Fruit fly (Drosophila melanogaster) whole organism, pupa: ENCODE measurements around the gene CG17271.
A peak's percentile ranks its signal among the peaks of the same experiment; 100 is the strongest.

Experiments
- CG10348 ChIP-seq: fragments of 200-800 bp; sonication (Bioruptor generic); IDR thresholded peaks from 2 replicates; pipeline ENCODE4 v1.3.6; 2022; ENCODE audit warnings: missing biosample characterization, missing genetic modification characterization
- CG12605 ChIP-seq: fragments of 200-800 bp; sonication (Bioruptor generic); IDR thresholded peaks from 2 replicates; pipeline ENCODE4 v1.3.6; 2022; ENCODE audit warnings: missing biosample characterization, missing genetic modification characterization
- CG13204 ChIP-seq: fragments of 200-800 bp; sonication (Bioruptor generic); optimal IDR thresholded peaks from 2 replicates; lab custom pipeline; 2018; ENCODE audit warnings: missing biosample characterization, mild to moderate bottlenecking, missing genetic modification characterization, moderate library complexity
- CG14655 ChIP-seq: fragments of 200-800 bp; sonication (Bioruptor generic); optimal IDR thresholded peaks from 3 replicates; lab custom pipeline; 2017; ENCODE audit warnings: mild to moderate bottlenecking, missing biosample characterization, missing genetic modification reagents, missing genetic modification characterization
- CG15710 ChIP-seq: fragments of 200-800 bp; sonication (Bioruptor generic); optimal IDR thresholded peaks from 2 replicates; lab custom pipeline; 2018; ENCODE audit warnings: missing biosample characterization, mild to moderate bottlenecking, missing genetic modification characterization, moderate library complexity
- CG17806 ChIP-seq: fragments of 200-800 bp; sonication (Bioruptor generic); optimal IDR thresholded peaks from 2 replicates; lab custom pipeline; 2018; ENCODE audit warnings: missing biosample characterization, mild to moderate bottlenecking, missing genetic modification characterization, moderate library complexity
- CG32121 ChIP-seq: fragments of 200-800 bp; sonication (Bioruptor generic); IDR thresholded peaks from 2 replicates; pipeline ENCODE4 v1.3.6; 2022; ENCODE audit warnings: missing biosample characterization, missing genetic modification characterization
- CG34367 ChIP-seq: fragments of 200-800 bp; sonication (Bioruptor generic); optimal IDR thresholded peaks from 2 replicates; lab custom pipeline; 2018; ENCODE audit warnings: missing biosample characterization, mild to moderate bottlenecking, missing genetic modification characterization
- CG4496 ChIP-seq: fragments of 200-800 bp; sonication (Bioruptor generic); IDR thresholded peaks from 3 replicates; pipeline ENCODE4 v1.3.6; 2022; ENCODE audit warnings: missing biosample characterization, missing genetic modification characterization
- CG8159 ChIP-seq: fragments of 200-800 bp; sonication (Bioruptor generic); optimal IDR thresholded peaks from 3 replicates; lab custom pipeline; 2018; ENCODE audit warnings: missing biosample characterization, mild to moderate bottlenecking, missing genetic modification characterization, moderate library complexity
- CG8301 ChIP-seq: fragments of 200-800 bp; sonication (Bioruptor generic); optimal IDR thresholded peaks from 2 replicates; lab custom pipeline; 2018; ENCODE audit warnings: missing biosample characterization, mild to moderate bottlenecking, missing genetic modification characterization
- CG9948 ChIP-seq: fragments of 200-800 bp; sonication (Bioruptor generic); optimal IDR thresholded peaks from 2 replicates; lab custom pipeline; 2018; ENCODE audit warnings: missing biosample characterization, mild to moderate bottlenecking, missing genetic modification characterization, moderate library complexity
- D1 ChIP-seq: fragments of 200-800 bp; sonication (Bioruptor generic); optimal IDR thresholded peaks from 2 replicates; lab custom pipeline; 2018; ENCODE audit warnings: missing biosample characterization, mild to moderate bottlenecking, missing genetic modification characterization, moderate library complexity
- EcR ChIP-seq: fragments of 200-800 bp; sonication (Bioruptor generic); optimal IDR thresholded peaks from 3 replicates; lab custom pipeline; 2019; ENCODE audit warnings: missing biosample characterization, missing genetic modification characterization, mild to moderate bottlenecking, moderate library complexity, missing genetic modification reagents
- Ets98B ChIP-seq: fragments of 200-800 bp; sonication (Bioruptor generic); IDR thresholded peaks from 2 replicates; pipeline ENCODE4 v1.3.6; 2022; ENCODE audit warnings: missing biosample characterization, missing genetic modification characterization
- Pif1A ChIP-seq: fragments of 200-800 bp; sonication (Bioruptor generic); optimal IDR thresholded peaks from 3 replicates; lab custom pipeline; 2016; ENCODE audit warnings: missing biosample characterization, missing genetic modification characterization
- Pif1B ChIP-seq: fragments of 200-800 bp; sonication (Bioruptor generic); optimal IDR thresholded peaks from 3 replicates; lab custom pipeline; 2016; ENCODE audit warnings: missing biosample characterization, missing genetic modification characterization
- Snoo ChIP-seq: fragments of 200-800 bp; sonication (Bioruptor generic); optimal IDR thresholded peaks from 3 replicates; lab custom pipeline; 2017; ENCODE audit warnings: missing biosample characterization, mild to moderate bottlenecking, missing genetic modification characterization, inconsistent platforms
- fd96Ca ChIP-seq: fragments of 200-800 bp; sonication (Bioruptor generic); IDR thresholded peaks from 3 replicates; pipeline ENCODE4 v1.3.6; 2022; ENCODE audit warnings: missing biosample characterization, missing genetic modification characterization
- gl ChIP-seq: fragments of 200-800 bp; sonication (Bioruptor generic); optimal IDR thresholded peaks from 2 replicates; lab custom pipeline; 2018; ENCODE audit warnings: missing biosample characterization, mild to moderate bottlenecking, missing genetic modification characterization
- rn ChIP-seq: fragments of 200-800 bp; sonication (Bioruptor generic); IDR thresholded peaks from 2 replicates; pipeline ENCODE4 v1.3.6; 2022; ENCODE audit warnings: missing biosample characterization, missing genetic modification characterization

Gene CG17271

dm6 chr3R:20846316-20846715 lies 24.7 kb upstream of the CG17271 start:
- TF ChIP-seq CG15710: no peak
- no peak for TF ChIP-seq Ets98B (GFP tag; lab: Robert Waterston, UW)
- no peak for TF ChIP-seq CG17806 (tag; lab: Kevin White, UChicago)
- TF ChIP-seq CG34367: no peak
- TF ChIP-seq CG9948: no peak
- no peak for TF ChIP-seq CG13204 (GFP tag; lab: Kevin White, UChicago)
- no peak for TF ChIP-seq gl (tag; lab: Kevin White, UChicago)
- TF ChIP-seq CG4496 (GFP tag; lab: Robert Waterston, UW): no peak
- TF ChIP-seq CG8301 (tag; lab: Kevin White, UChicago): no peak

dm6 chr3R:20845493-20845892 lies 23.8 kb upstream of the CG17271 start:
- no peak for TF ChIP-seq CG12605
- no peak for TF ChIP-seq CG10348 (GFP tag; lab: Robert Waterston, UW)
- TF ChIP-seq gl (tag; lab: Kevin White, UChicago): no peak
- no peak for TF ChIP-seq CG14655 (GFP tag; lab: Kevin White, UChicago)
- no peak for TF ChIP-seq Ets98B (GFP tag; lab: Robert Waterston, UW)
- no peak for TF ChIP-seq Snoo
- TF ChIP-seq Pif1A (GFP tag; lab: Kevin White, UChicago): no peak
- TF ChIP-seq CG13204 (GFP tag; lab: Kevin White, UChicago): no peak
- no peak for TF ChIP-seq CG34367
- TF ChIP-seq CG32121 (GFP tag; lab: Robert Waterston, UW): no peak
- no peak for TF ChIP-seq CG9948
- TF ChIP-seq EcR (GFP tag; lab: Kevin White, UChicago): no peak
- TF ChIP-seq D1 (tag; lab: Kevin White, UChicago): no peak
- no peak for TF ChIP-seq CG8301 (tag; lab: Kevin White, UChicago)
- no peak for TF ChIP-seq rn (GFP tag; lab: Robert Waterston, UW)
- TF ChIP-seq CG4496 (GFP tag; lab: Robert Waterston, UW): no peak
- TF ChIP-seq fd96Ca (GFP tag; lab: Robert Waterston, UW): no peak
- TF ChIP-seq CG8159 (tag; lab: Kevin White, UChicago): no peak
- TF ChIP-seq CG17806 (tag; lab: Kevin White, UChicago): no peak
- TF ChIP-seq CG15710: no peak
- TF ChIP-seq, all 21 proteins: peak for 0

dm6 chr3R:20841840-20842239 lies 20.2 kb upstream of the CG17271 start, which contains the start of gene CG15695:
TSS of gene CG15695 (plus strand) at chr3R:20842140.
- TF ChIP-seq CG9948 (no peak), Ets98B (GFP tag; lab: Robert Waterston, UW) (no peak), CG13204 (GFP tag; lab: Kevin White, UChicago) (no peak), CG8159 (tag; lab: Kevin White, UChicago) (no peak)

- TF ChIP-seq CG15710 (no peak), gl (tag; lab: Kevin White, UChicago) (no peak), CG34367 (no peak), CG32121 (GFP tag; lab: Robert Waterston, UW) (no peak), CG4496 (GFP tag; lab: Robert Waterston, UW) (no peak), Pif1A (GFP tag; lab: Kevin White, UChicago) (no peak), CG8159 (tag; lab: Kevin White, UChicago) (no peak), Ets98B (GFP tag; lab: Robert Waterston, UW) (no peak), CG9948 (no peak)
- TF ChIP-seq, all 21 proteins: peak for 0
Observed at dm6 chr3R:20838787-20839186, 17.1 kb upstream of the CG17271 start.

dm6 chr3R:20837242-20837664 lies 15.6 kb upstream of the CG17271 start:
- TF ChIP-seq CG9948: no peak
- TF ChIP-seq CG17806 (tag; lab: Kevin White, UChicago): no peak
- TF ChIP-seq Snoo: no peak
- TF ChIP-seq CG32121 (GFP tag; lab: Robert Waterston, UW): no peak
- no peak for TF ChIP-seq CG15710
- TF ChIP-seq Pif1A (GFP tag; lab: Kevin White, UChicago): no peak
- TF ChIP-seq CG8159 (tag; lab: Kevin White, UChicago): no peak
- TF ChIP-seq Ets98B (GFP tag; lab: Robert Waterston, UW): no peak
- no peak for TF ChIP-seq CG34367
- TF ChIP-seq CG4496 (GFP tag; lab: Robert Waterston, UW): no peak
- TF ChIP-seq CG8301 (tag; lab: Kevin White, UChicago): no peak
- TF ChIP-seq rn (GFP tag; lab: Robert Waterston, UW): no peak
- no peak for TF ChIP-seq CG12605

- TF ChIP-seq CG8159 (tag; lab: Kevin White, UChicago) (no peak), CG17806 (tag; lab: Kevin White, UChicago) (peak; percentile 0), CG10348 (GFP tag; lab: Robert Waterston, UW) (no peak), CG8301 (tag; lab: Kevin White, UChicago) (peak; percentile 49), CG15710 (peak; percentile 6), CG14655 (GFP tag; lab: Kevin White, UChicago) (peak; percentile 72), EcR (GFP tag; lab: Kevin White, UChicago) (no peak), fd96Ca (GFP tag; lab: Robert Waterston, UW) (no peak), Pif1B (peak; percentile 8), CG32121 (GFP tag; lab: Robert Waterston, UW) (no peak), Ets98B (GFP tag; lab: Robert Waterston, UW) (no peak), Pif1A (GFP tag; lab: Kevin White, UChicago) (peak; percentile 17), CG4496 (GFP tag; lab: Robert Waterston, UW) (0 out of 3 replicates have a peak, but pooled peaks have one; percentile 23)
Observed at dm6 chr3R:20836257-20836856, 14.7 kb upstream of the CG17271 start.
